Worm (Caenorhabditis elegans) whole organism, L2 larva: ENCODE measurements around the gene cyp-13A8.

ENCODE experiments used
- C34F6.9 ChIP-seq: fragments of 150-350 bp; optimal IDR thresholded peaks from 2 replicates; lab custom pipeline; 2014; ENCODE audit warnings: missing biosample characterization, missing genetic modification characterization
- F13H6.1 ChIP-seq: sonication (generic microtip); optimal IDR thresholded peaks from 2 replicates; lab custom pipeline; 2016; ENCODE audit warnings: missing genetic modification characterization, missing compliant biosample characterization
- R02D3.7 ChIP-seq: fragments of 150-350 bp; optimal IDR thresholded peaks from 2 replicates; lab custom pipeline; 2014; ENCODE audit warnings: missing biosample characterization, missing genetic modification characterization
- Y55F3AM.14 ChIP-seq: fragments of 200-800 bp; sonication (Bioruptor generic); optimal IDR thresholded peaks from 2 replicates; lab custom pipeline; 2018; ENCODE audit warnings: mild to moderate bottlenecking, missing genetic modification characterization, missing compliant biosample characterization
- ZK546.5 ChIP-seq: sonication (generic microtip); optimal IDR thresholded peaks from 2 replicates; lab custom pipeline; 2017; ENCODE audit warnings: missing biosample characterization, missing genetic modification characterization
- alr-1 ChIP-seq: fragments of 150-350 bp; optimal IDR thresholded peaks from 2 replicates; lab custom pipeline; 2014; ENCODE audit warnings: missing biosample characterization, missing genetic modification characterization
- aly-2 ChIP-seq: fragments of 150-350 bp; optimal IDR thresholded peaks from 2 replicates; lab custom pipeline; 2014; ENCODE audit warnings: missing biosample characterization, missing genetic modification characterization
- ama-1 ChIP-seq: fragments of 150-350 bp; optimal IDR thresholded peaks from 2 replicates; lab custom pipeline; 2018; ENCODE audit warnings: inconsistent platforms
- blmp-1 ChIP-seq: sonication (generic microtip); optimal IDR thresholded peaks from 2 replicates; lab custom pipeline; 2017; ENCODE audit warnings: missing genetic modification characterization, mild to moderate bottlenecking, missing compliant biosample characterization, antibody characterized with exemption, moderate library complexity; ENCODE audit not compliant: insufficient read depth
- ceh-16 ChIP-seq: fragments of 150-350 bp; optimal IDR thresholded peaks from 2 replicates; lab custom pipeline; 2014; ENCODE audit warnings: missing biosample characterization, missing genetic modification characterization
- ceh-82 ChIP-seq: fragments of 150-350 bp; optimal IDR thresholded peaks from 2 replicates; lab custom pipeline; 2014; ENCODE audit warnings: missing biosample characterization, missing genetic modification characterization
- crh-2 ChIP-seq: sonication (generic microtip); optimal IDR thresholded peaks from 2 replicates; lab custom pipeline; 2017; ENCODE audit warnings: missing biosample characterization, missing genetic modification characterization
- dmd-4 ChIP-seq: sonication (generic microtip); optimal IDR thresholded peaks from 2 replicates; lab custom pipeline; 2017; ENCODE audit warnings: missing biosample characterization, missing genetic modification characterization
- egl-27 ChIP-seq: sonication (generic microtip); optimal IDR thresholded peaks from 3 replicates; lab custom pipeline; 2017; ENCODE audit warnings: missing biosample characterization, missing genetic modification reagents, missing genetic modification characterization
- elt-1 ChIP-seq: fragments of 150-350 bp; optimal IDR thresholded peaks from 2 replicates; lab custom pipeline; 2014; ENCODE audit warnings: missing biosample characterization, missing genetic modification characterization
- elt-3 ChIP-seq: sonication (generic microtip); optimal IDR thresholded peaks from 2 replicates; lab custom pipeline; 2017; ENCODE audit warnings: missing biosample characterization, missing genetic modification characterization
- fos-1 ChIP-seq: fragments of 150-350 bp; optimal IDR thresholded peaks from 2 replicates; lab custom pipeline; 2014; ENCODE audit warnings: missing biosample characterization, missing genetic modification characterization
- gmeb-1 ChIP-seq: fragments of 150-350 bp; optimal IDR thresholded peaks from 2 replicates; lab custom pipeline; 2014; ENCODE audit warnings: missing biosample characterization, missing genetic modification characterization
- lsy-2 ChIP-seq, 2 experiments: fragments of 150-350 bp in 1 of 2; sonication (generic microtip) in 1 of 2; optimal IDR thresholded peaks; 2 replicates each; lab custom pipeline; 2014 to 2017; ENCODE audit warnings: missing biosample characterization in 2 of 2, missing genetic modification characterization in 2 of 2
- mab-5 ChIP-seq: fragments of 150-350 bp; optimal IDR thresholded peaks from 2 replicates; lab custom pipeline; 2014; ENCODE audit warnings: missing biosample characterization, missing genetic modification characterization
- mdl-1 ChIP-seq, 2 experiments: fragments of 150-350 bp in 1 of 2; sonication (generic microtip) in 1 of 2; optimal IDR thresholded peaks; 2 replicates each; lab custom pipeline; 2017; ENCODE audit warnings: missing biosample characterization in 2 of 2, missing genetic modification characterization in 2 of 2
- nhr-10 ChIP-seq: sonication (generic microtip); optimal IDR thresholded peaks from 2 replicates; lab custom pipeline; 2017; ENCODE audit warnings: missing biosample characterization, missing genetic modification characterization
- nhr-11 ChIP-seq: fragments of 150-350 bp; optimal IDR thresholded peaks from 2 replicates; lab custom pipeline; 2014; ENCODE audit warnings: missing biosample characterization, missing genetic modification characterization
- nhr-12 ChIP-seq: fragments of 150-350 bp; optimal IDR thresholded peaks from 2 replicates; lab custom pipeline; 2014; ENCODE audit warnings: missing biosample characterization, missing genetic modification characterization
- nhr-129 ChIP-seq: fragments of 150-350 bp; optimal IDR thresholded peaks from 2 replicates; lab custom pipeline; 2014; ENCODE audit warnings: missing biosample characterization, missing genetic modification characterization
- nhr-21 ChIP-seq: fragments of 150-350 bp; optimal IDR thresholded peaks from 2 replicates; lab custom pipeline; 2014; ENCODE audit warnings: missing biosample characterization, missing genetic modification characterization
- nhr-237 ChIP-seq: fragments of 150-350 bp; optimal IDR thresholded peaks from 2 replicates; lab custom pipeline; 2014; ENCODE audit warnings: missing biosample characterization, missing genetic modification characterization
- nhr-25 ChIP-seq: fragments of 150-350 bp; sonication (generic microtip); optimal IDR thresholded peaks from 3 replicates; lab custom pipeline; 2014; ENCODE audit warnings: missing biosample characterization, missing genetic modification characterization
- nhr-6 ChIP-seq: fragments of 150-350 bp; optimal IDR thresholded peaks from 2 replicates; lab custom pipeline; 2014; ENCODE audit warnings: missing biosample characterization, missing genetic modification characterization
- nhr-77 ChIP-seq: fragments of 150-350 bp; optimal IDR thresholded peaks from 2 replicates; lab custom pipeline; 2014; ENCODE audit warnings: missing biosample characterization, missing genetic modification characterization
- sem-4 ChIP-seq: fragments of 150-350 bp; optimal IDR thresholded peaks from 2 replicates; lab custom pipeline; 2014; ENCODE audit warnings: missing biosample characterization, missing genetic modification reagents, missing genetic modification characterization
- sma-3 ChIP-seq: sonication (generic microtip); optimal IDR thresholded peaks from 2 replicates; lab custom pipeline; 2016; ENCODE audit warnings: missing genetic modification reagents, missing genetic modification characterization, missing compliant biosample characterization
- sma-9 ChIP-seq, 2 experiments: fragments of 150-350 bp in 1 of 2; sonication (generic microtip) in 1 of 2; optimal IDR thresholded peaks; 2 replicates each; lab custom pipeline; 2014 to 2016; ENCODE audit warnings: missing genetic modification characterization in 2 of 2, mild to moderate bottlenecking in 1 of 2, missing biosample characterization in 1 of 2, missing compliant biosample characterization in 1 of 2, missing genetic modification reagents in 1 of 2, moderate library complexity in 1 of 2
- snpc-4 ChIP-seq: fragments of 150-350 bp; optimal IDR thresholded peaks from 2 replicates; lab custom pipeline; 2014; ENCODE audit warnings: missing biosample characterization, missing genetic modification characterization
- unc-39 ChIP-seq: fragments of 150-350 bp; optimal IDR thresholded peaks from 2 replicates; lab custom pipeline; 2014; ENCODE audit warnings: missing biosample characterization, missing genetic modification characterization
- unc-55 ChIP-seq: fragments of 150-350 bp; sonication (generic microtip); optimal IDR thresholded peaks from 3 replicates; lab custom pipeline; 2014; ENCODE audit warnings: missing biosample characterization, missing genetic modification reagents, missing genetic modification characterization
- zag-1 ChIP-seq: fragments of 150-350 bp; optimal IDR thresholded peaks from 2 replicates; lab custom pipeline; 2014; ENCODE audit warnings: missing biosample characterization, missing genetic modification characterization
- ztf-1 ChIP-seq: fragments of 200-800 bp; sonication (Bioruptor generic); conservative IDR thresholded peaks from 2 replicates; pipeline ENCODE4 v1.3.6; 2022; ENCODE audit warnings: missing genetic modification characterization, missing compliant biosample characterization
- ztf-11 ChIP-seq: sonication (generic microtip); optimal IDR thresholded peaks from 2 replicates; lab custom pipeline; 2017; ENCODE audit warnings: missing biosample characterization, missing genetic modification characterization

The cyp-13A8 gene

ce11 chrII:9791185-9791584, 16.2 kb downstream of the cyp-13A8 start:
- peak; percentile 41 for TF ChIP-seq nhr-21 (tag; lab: Kevin White, UChicago)
- TF ChIP-seq F13H6.1 (tag; lab: Kevin White, UChicago), result peak; percentile 73
- TF ChIP-seq sma-9 (GFP tag; optimal IDR thresholded peaks at IDR 0.05; lab: Kevin White, UChicago), result peak; percentile 94
- no peak for TF ChIP-seq sma-9 (tag; optimal IDR thresholded peaks at IDR 0.05; lab: Kevin White, UChicago)
- TF ChIP-seq gmeb-1, result peak; percentile 48
- TF ChIP-seq fos-1, result peak; percentile 97
- TF ChIP-seq blmp-1 (tag; lab: Kevin White, UChicago), result no peak
- TF ChIP-seq mdl-1 (tag; optimal IDR thresholded peaks at IDR 0.05; lab: Kevin White, UChicago), result peak in 1 of 2 experiments; percentile 43
- TF ChIP-seq aly-2 (tag; lab: Kevin White, UChicago), result no peak
- no peak for TF ChIP-seq dmd-4
- no peak for TF ChIP-seq nhr-6
- TF ChIP-seq sma-3 (GFP tag; lab: Kevin White, UChicago), result peak; percentile 44
- TF ChIP-seq nhr-129 (tag; lab: Kevin White, UChicago), result peak; percentile 16
- no peak for TF ChIP-seq nhr-10 (tag; lab: Kevin White, UChicago)
- TF ChIP-seq lsy-2 (tag; optimal IDR thresholded peaks at IDR 0.05; lab: Kevin White, UChicago), result peak in 1 of 2 experiments; percentile 21
- peak; percentile 70 for TF ChIP-seq crh-2
- TF ChIP-seq ztf-1 (GFP tag; lab: Robert Waterston, UW), result no peak
- TF ChIP-seq, all 48 proteins: peak for 10

- no peak for TF ChIP-seq nhr-12 (tag; lab: Kevin White, UChicago)
- TF ChIP-seq fos-1, result peak; percentile 89
- TF ChIP-seq elt-1 (tag; lab: Kevin White, UChicago), result peak; percentile 35
- peak; percentile 73 for TF ChIP-seq sma-3 (GFP tag; lab: Kevin White, UChicago)
- peak; percentile 73 for TF ChIP-seq crh-2
- TF ChIP-seq ztf-11 (tag; lab: Kevin White, UChicago), result no peak
- peak; percentile 85 for TF ChIP-seq nhr-25
- peak; percentile 92 for TF ChIP-seq sma-9 (GFP tag; optimal IDR thresholded peaks at IDR 0.05; lab: Kevin White, UChicago)
- no peak for TF ChIP-seq sma-9 (tag; optimal IDR thresholded peaks at IDR 0.05; lab: Kevin White, UChicago)
- TF ChIP-seq alr-1 (tag; lab: Kevin White, UChicago), result no peak
- peak; percentile 11 for TF ChIP-seq gmeb-1
- TF ChIP-seq blmp-1 (tag; lab: Kevin White, UChicago), result peak; percentile 86
- peak; percentile 47 for TF ChIP-seq sem-4 (tag; lab: Kevin White, UChicago)
- peak in 1 of 2 experiments; percentile 52 for TF ChIP-seq lsy-2 (tag; optimal IDR thresholded peaks at IDR 0.05; lab: Kevin White, UChicago)
- TF ChIP-seq mab-5 (tag; lab: Kevin White, UChicago), result no peak
- TF ChIP-seq C34F6.9 (tag; lab: Kevin White, UChicago), result peak; percentile 25
- TF ChIP-seq elt-3 (tag; lab: Kevin White, UChicago), result no peak
- TF ChIP-seq Y55F3AM.14, result no peak
- TF ChIP-seq aly-2 (tag; lab: Kevin White, UChicago), result no peak
- TF ChIP-seq zag-1, result no peak
- TF ChIP-seq nhr-21 (tag; lab: Kevin White, UChicago), result peak; percentile 67
- TF ChIP-seq snpc-4 (tag; lab: Kevin White, UChicago), result peak; percentile 95
- no peak for TF ChIP-seq nhr-77 (tag; lab: Kevin White, UChicago)
- peak; percentile 20 for TF ChIP-seq nhr-6
- peak in 1 of 2 experiments; percentile 68 for TF ChIP-seq mdl-1 (tag; optimal IDR thresholded peaks at IDR 0.05; lab: Kevin White, UChicago)
- TF ChIP-seq ceh-16 (tag; lab: Kevin White, UChicago), result peak; percentile 88
- peak; percentile 48 for TF ChIP-seq nhr-129 (tag; lab: Kevin White, UChicago)
- peak; percentile 80 for TF ChIP-seq F13H6.1 (tag; lab: Kevin White, UChicago)
- TF ChIP-seq egl-27, result peak; percentile 83
- TF ChIP-seq R02D3.7 (tag; lab: Kevin White, UChicago), result no peak
- no peak for TF ChIP-seq ama-1 (lab: Kevin White, UChicago)
- TF ChIP-seq unc-55, result peak; percentile 45
- no peak for TF ChIP-seq unc-39 (tag; lab: Kevin White, UChicago)
- no peak for TF ChIP-seq nhr-11 (tag; lab: Kevin White, UChicago)
- no peak for TF ChIP-seq nhr-237 (tag; lab: Kevin White, UChicago)
Observed at ce11 chrII:9787395-9788152, 19.8 kb downstream of the cyp-13A8 start, which contains the start of gene cyp-13A2. TSS of gene cyp-13A2 (minus strand) at chrII:9787629.

ce11 chrII:9786215-9786614, 21.2 kb downstream of the cyp-13A8 start:
- TF ChIP-seq mab-5 (tag; lab: Kevin White, UChicago) (no peak), lsy-2 (tag; optimal IDR thresholded peaks at IDR 0.05; lab: Kevin White, UChicago) (peak in 1 of 2 experiments; percentile 7), nhr-237 (tag; lab: Kevin White, UChicago) (no peak), sma-9 (GFP tag; optimal IDR thresholded peaks at IDR 0.05; lab: Kevin White, UChicago) (peak; percentile 36), sma-9 (tag; optimal IDR thresholded peaks at IDR 0.05; lab: Kevin White, UChicago) (no peak), nhr-21 (tag; lab: Kevin White, UChicago) (peak; percentile 1), nhr-6 (no peak), gmeb-1 (no peak), ZK546.5 (tag; lab: Kevin White, UChicago) (no peak), Y55F3AM.14 (no peak), snpc-4 (tag; lab: Kevin White, UChicago) (no peak), ceh-82 (tag; lab: Kevin White, UChicago) (no peak), ztf-1 (GFP tag; lab: Robert Waterston, UW) (no peak), F13H6.1 (tag; lab: Kevin White, UChicago) (no peak)
